Fruit fly (Drosophila melanogaster) whole organism, wandering third instar larva: ENCODE results near the gene CG33721.

Experiments
- Abd-B ChIP-seq: fragments of >200 bp; optimal IDR thresholded peaks from 2 replicates; lab custom pipeline; 2017; ENCODE audit warnings: missing biosample characterization, missing genetic modification characterization
- CG9705 ChIP-seq: fragments of 200-800 bp; sonication (Bioruptor generic); optimal IDR thresholded peaks from 2 replicates; lab custom pipeline; 2018; ENCODE audit warnings: missing biosample characterization, mild to moderate bottlenecking, missing genetic modification characterization
- Dfd ChIP-seq: fragments of >200 bp; optimal IDR thresholded peaks from 2 replicates; lab custom pipeline; 2017; ENCODE audit warnings: missing biosample characterization, missing genetic modification characterization
- Dif ChIP-seq: fragments of 200-275, 200-300 bp; sonication (Bioruptor generic); optimal IDR thresholded peaks from 2 replicates; lab custom pipeline; 2018; ENCODE audit warnings: missing biosample characterization, missing genetic modification characterization; ENCODE audit not compliant: partially characterized antibody
- GATAd ChIP-seq: sonication (Bioruptor generic); optimal IDR thresholded peaks from 2 replicates; lab custom pipeline; 2016; ENCODE audit warnings: missing biosample characterization, missing genetic modification characterization
- HLH106 ChIP-seq: fragments of 200-800 bp; optimal IDR thresholded peaks from 3 replicates; lab custom pipeline; 2019; ENCODE audit warnings: missing biosample characterization, mild to moderate bottlenecking, missing genetic modification characterization, moderate library complexity
- Hnf4 ChIP-seq: fragments of 200-800 bp; sonication (Bioruptor generic); optimal IDR thresholded peaks from 2 replicates; lab custom pipeline; 2016; ENCODE audit warnings: missing biosample characterization, mild to moderate bottlenecking, missing genetic modification characterization
- Hr83 ChIP-seq: fragments of 200-300 bp; sonication (Bioruptor generic); optimal IDR thresholded peaks from 2 replicates; lab custom pipeline; 2016; ENCODE audit warnings: missing biosample characterization, mild to moderate bottlenecking, missing genetic modification characterization, moderate library complexity; ENCODE audit not compliant: poor library complexity, severe bottlenecking
- Jra ChIP-seq: sonication (Bioruptor generic); optimal IDR thresholded peaks from 2 replicates; lab custom pipeline; 2016; ENCODE audit warnings: missing biosample characterization, missing genetic modification characterization
- Mio ChIP-seq: sonication (Bioruptor generic); optimal IDR thresholded peaks from 2 replicates; lab custom pipeline; 2016; ENCODE audit warnings: missing biosample characterization, missing genetic modification characterization
- Myc ChIP-seq: fragments of >200 bp; optimal IDR thresholded peaks from 2 replicates; lab custom pipeline; 2017
- OdsH ChIP-seq: fragments of 200-800 bp; sonication (Bioruptor generic); optimal IDR thresholded peaks from 2 replicates; lab custom pipeline; 2016; ENCODE audit warnings: missing biosample characterization, mild to moderate bottlenecking, missing genetic modification characterization
- Rel ChIP-seq, 2 experiments: fragments of 200-800 bp; sonication (Bioruptor generic) in 1 of 2; optimal IDR thresholded peaks; 2 replicates in 1 of 2; 3 replicates in 1 of 2; lab custom pipeline; 2016 to 2019; ENCODE audit warnings: mild to moderate bottlenecking in 2 of 2, missing biosample characterization in 2 of 2, missing genetic modification characterization in 2 of 2, moderate library complexity in 1 of 2
- Sp1 ChIP-seq: fragments of 200-800 bp; sonication (Bioruptor generic); optimal IDR thresholded peaks from 3 replicates; lab custom pipeline; 2019; ENCODE audit warnings: missing biosample characterization, mild to moderate bottlenecking, missing genetic modification characterization, moderate library complexity
- Vsx2 ChIP-seq: fragments of 200-300, 225-300 bp; sonication (Bioruptor generic); optimal IDR thresholded peaks from 2 replicates; lab custom pipeline; 2018; ENCODE audit warnings: missing biosample characterization, missing genetic modification characterization; ENCODE audit not compliant: partially characterized antibody
- br ChIP-seq: fragments of 200-800 bp; sonication (Bioruptor generic); optimal IDR thresholded peaks from 2 replicates; lab custom pipeline; 2016; ENCODE audit warnings: missing biosample characterization, missing genetic modification characterization
- brk ChIP-seq: fragments of 200-800 bp; sonication (Bioruptor generic); optimal IDR thresholded peaks from 2 replicates; lab custom pipeline; 2016; ENCODE audit warnings: missing biosample characterization, mild to moderate bottlenecking, missing genetic modification characterization
- dsf ChIP-seq: sonication (Bioruptor generic); optimal IDR thresholded peaks from 2 replicates; lab custom pipeline; 2016; ENCODE audit warnings: missing biosample characterization, missing genetic modification characterization, borderline replicate concordance
- ey ChIP-seq: fragments of 200-800 bp; sonication (Bioruptor generic); optimal IDR thresholded peaks from 2 replicates; lab custom pipeline; 2016; ENCODE audit warnings: missing biosample characterization, missing genetic modification characterization
- foxo ChIP-seq, 2 experiments: fragments of 200-800 bp; sonication (Bioruptor generic); optimal IDR thresholded peaks; 2 replicates in 1 of 2; 3 replicates in 1 of 2; lab custom pipeline; 2016 to 2017; ENCODE audit warnings: missing biosample characterization in 2 of 2, missing genetic modification characterization in 2 of 2
- fru ChIP-seq: fragments of 200-800 bp; sonication (Bioruptor generic); optimal IDR thresholded peaks from 3 replicates; lab custom pipeline; 2016; ENCODE audit warnings: missing biosample characterization, mild to moderate bottlenecking, missing genetic modification characterization
- h ChIP-seq: fragments of 200-800 bp; sonication (Bioruptor generic); optimal IDR thresholded peaks from 3 replicates; lab custom pipeline; 2016; ENCODE audit warnings: missing biosample characterization, mild to moderate bottlenecking, missing genetic modification characterization
- jim ChIP-seq: fragments of 175-275, 200-325 bp; sonication (Bioruptor generic); optimal IDR thresholded peaks from 2 replicates; lab custom pipeline; 2016; ENCODE audit warnings: missing biosample characterization, mild to moderate bottlenecking, missing genetic modification characterization
- lola ChIP-seq: fragments of >200 bp; optimal IDR thresholded peaks from 2 replicates; lab custom pipeline; 2017; ENCODE audit warnings: missing biosample characterization, missing genetic modification characterization
- pan ChIP-seq: fragments of >200 bp; optimal IDR thresholded peaks from 2 replicates; lab custom pipeline; 2017
- psq ChIP-seq: fragments of 200-800 bp; sonication (Bioruptor generic); optimal IDR thresholded peaks from 3 replicates; lab custom pipeline; 2017; ENCODE audit warnings: missing biosample characterization, mild to moderate bottlenecking, missing genetic modification characterization, moderate library complexity
- rgr ChIP-seq: fragments of 200-800 bp; sonication (Bioruptor generic); optimal IDR thresholded peaks from 3 replicates; lab custom pipeline; 2016; ENCODE audit warnings: missing biosample characterization, mild to moderate bottlenecking, missing genetic modification characterization
- sage ChIP-seq: fragments of 200-800 bp; sonication (Bioruptor generic); optimal IDR thresholded peaks from 2 replicates; lab custom pipeline; 2016; ENCODE audit warnings: missing biosample characterization, mild to moderate bottlenecking, missing genetic modification characterization
- sv ChIP-seq: fragments of 200-800 bp; sonication (Bioruptor generic); optimal IDR thresholded peaks from 3 replicates; lab custom pipeline; 2016; ENCODE audit warnings: missing biosample characterization, missing genetic modification characterization
- tai ChIP-seq: sonication (Bioruptor generic); optimal IDR thresholded peaks from 2 replicates; lab custom pipeline; 2016; ENCODE audit warnings: missing biosample characterization, missing genetic modification characterization
- usp ChIP-seq: fragments of >200 bp; optimal IDR thresholded peaks from 2 replicates; lab custom pipeline; 2017; ENCODE audit warnings: missing biosample characterization, missing genetic modification characterization
- woc ChIP-seq: sonication (Bioruptor generic); optimal IDR thresholded peaks from 2 replicates; lab custom pipeline; 2016; ENCODE audit warnings: missing biosample characterization, mild to moderate bottlenecking, missing genetic modification characterization

The CG33721 gene

dm6 chr3R:22339510-22339909, 8.6 kb downstream of the CG33721 start:
- peak; percentile 65 for TF ChIP-seq ey (GFP tag; lab: Kevin White, UChicago)
- peak; percentile 47 for TF ChIP-seq rgr
- TF ChIP-seq CG9705 (GFP tag; lab: Kevin White, UChicago), result peak; percentile 17
- no peak for TF ChIP-seq brk
- peak; percentile 55 for TF ChIP-seq Hnf4 (GFP tag; lab: Kevin White, UChicago)
- TF ChIP-seq OdsH (GFP tag; lab: Kevin White, UChicago), result peak; percentile 46
- TF ChIP-seq h (GFP tag; lab: Kevin White, UChicago), result peak; percentile 71
- peak; percentile 64 for TF ChIP-seq HLH106 (tag; lab: Kevin White, UChicago)
- TF ChIP-seq fru, result peak; percentile 57
- no peak for TF ChIP-seq lola
- TF ChIP-seq foxo (GFP tag; optimal IDR thresholded peaks at IDR 0.05; lab: Kevin White, UChicago), result peak in 1 of 2 experiments; percentile 64
- no peak for TF ChIP-seq Myc (lab: Kevin White, UChicago)
- TF ChIP-seq Abd-B (GFP tag; lab: Kevin White, UChicago), result no peak
- no peak for TF ChIP-seq Mio (GFP tag; lab: Kevin White, UChicago)
- TF ChIP-seq Hr83 (GFP tag; lab: Kevin White, UChicago), result no peak
- TF ChIP-seq dsf (GFP tag; lab: Kevin White, UChicago), result no peak
- peak; percentile 64 for TF ChIP-seq br (GFP tag; lab: Kevin White, UChicago)
- no peak for TF ChIP-seq Rel (GFP tag; optimal IDR thresholded peaks at IDR 0.05; lab: Kevin White, UChicago)
- no peak for TF ChIP-seq Rel (tag; optimal IDR thresholded peaks at IDR 0.05; lab: Kevin White, UChicago)
- TF ChIP-seq psq (GFP tag; lab: Kevin White, UChicago), result peak; percentile 27
- no peak for TF ChIP-seq sage (GFP tag; lab: Kevin White, UChicago)
- peak; percentile 33 for TF ChIP-seq tai
- TF ChIP-seq Sp1 (GFP tag; lab: Kevin White, UChicago), result peak; percentile 62
- peak; percentile 16 for TF ChIP-seq woc (GFP tag; lab: Kevin White, UChicago)
- no peak for TF ChIP-seq Vsx2 (GFP tag; lab: Kevin White, UChicago)
- TF ChIP-seq Dif (GFP tag; lab: Kevin White, UChicago), result no peak

dm6 chr3R:22340207-22340606, 9.3 kb downstream of the CG33721 start, which contains the start of gene CG5388:
Gene CG5388, minus strand, starts transcription at chr3R:22340307.
- TF ChIP-seq GATAd (GFP tag; lab: Kevin White, UChicago), result no peak
- TF ChIP-seq dsf (GFP tag; lab: Kevin White, UChicago), result no peak
- no peak for TF ChIP-seq Vsx2 (GFP tag; lab: Kevin White, UChicago)
- TF ChIP-seq, all 38 proteins: peak for 0

dm6 chr3R:22341652-22342051, 10.8 kb downstream of the CG33721 start:
- TF ChIP-seq GATAd (GFP tag; lab: Kevin White, UChicago), result no peak
- peak; percentile 74 for TF ChIP-seq Dfd (GFP tag; lab: Kevin White, UChicago)
- TF ChIP-seq, all 38 proteins: peak for 1

dm6 chr3R:22342151-22342550, 11.3 kb downstream of the CG33721 start, which contains the start of gene CG5386:
Gene CG5386, minus strand, starts transcription at chr3R:22342251.
- TF ChIP-seq HLH106 (tag; lab: Kevin White, UChicago) (no peak), usp (GFP tag; lab: Kevin White, UChicago) (no peak), Myc (lab: Kevin White, UChicago) (no peak), sv (GFP tag; lab: Kevin White, UChicago) (no peak), fru (no peak), tai (no peak), pan (lab: Kevin White, UChicago) (no peak), jim (GFP tag; lab: Kevin White, UChicago) (no peak), h (GFP tag; lab: Kevin White, UChicago) (no peak), rgr (no peak), Vsx2 (GFP tag; lab: Kevin White, UChicago) (no peak), Dfd (GFP tag; lab: Kevin White, UChicago) (no peak), Abd-B (GFP tag; lab: Kevin White, UChicago) (no peak), Mio (GFP tag; lab: Kevin White, UChicago) (no peak), woc (GFP tag; lab: Kevin White, UChicago) (no peak), Jra (no peak), psq (GFP tag; lab: Kevin White, UChicago) (no peak)
